Worm (Caenorhabditis elegans) whole organism, L4 larva: ENCODE results near the gene C49F5.5.

Experiments used
- F26F4.8 ChIP-seq: fragments of 200-800 bp; sonication (Bioruptor generic); conservative IDR thresholded peaks from 2 replicates; pipeline ENCODE4 v1.3.6; 2022; ENCODE audit warnings: missing genetic modification characterization, missing compliant biosample characterization
- F44E2.7 ChIP-seq: fragments of 200-800 bp; sonication (Bioruptor generic); IDR thresholded peaks from 2 replicates; pipeline ENCODE4 v2.1.2; 2022; ENCODE audit warnings: missing genetic modification characterization, missing compliant biosample characterization
- R02D3.7 ChIP-seq: fragments of 150-350 bp; sonication (generic microtip); optimal IDR thresholded peaks from 3 replicates; lab custom pipeline; 2014; ENCODE audit warnings: missing biosample characterization, missing genetic modification characterization
- Y5F2A.4 ChIP-seq: fragments of 200-800 bp; sonication (Bioruptor generic); optimal IDR thresholded peaks from 2 replicates; lab custom pipeline; 2018; ENCODE audit warnings: mild to moderate bottlenecking, missing genetic modification characterization, missing compliant biosample characterization
- arid-1 ChIP-seq: fragments of 200-800 bp; sonication (Bioruptor generic); conservative IDR thresholded peaks from 2 replicates; pipeline ENCODE4 v1.3.6; 2022; ENCODE audit warnings: missing genetic modification reagents, missing genetic modification characterization, missing compliant biosample characterization
- attf-4 ChIP-seq: sonication (generic microtip); optimal IDR thresholded peaks from 3 replicates; lab custom pipeline; 2017; ENCODE audit warnings: missing biosample characterization, missing genetic modification characterization
- ceh-44 ChIP-seq: fragments of 200-800 bp; sonication (Bioruptor generic); IDR thresholded peaks from 2 replicates; pipeline ENCODE4 v1.3.6; 2022; ENCODE audit warnings: missing genetic modification reagents, missing genetic modification characterization, missing compliant biosample characterization
- ctbp-1 ChIP-seq: fragments of 200-800 bp; sonication (Bioruptor generic); IDR thresholded peaks from 2 replicates; pipeline ENCODE4 v1.3.6; 2022; ENCODE audit warnings: missing genetic modification reagents, missing genetic modification characterization, missing compliant biosample characterization
- dmd-6 ChIP-seq: fragments of 200-800 bp; sonication (Bioruptor generic); IDR thresholded peaks from 2 replicates; pipeline ENCODE4 v1.3.6; 2022; ENCODE audit warnings: missing genetic modification reagents, missing genetic modification characterization, missing compliant biosample characterization
- dmd-9 ChIP-seq: fragments of 200-800 bp; sonication (Bioruptor generic); IDR thresholded peaks from 2 replicates; pipeline ENCODE4 v1.3.6; 2022; ENCODE audit warnings: missing genetic modification reagents, missing genetic modification characterization, missing compliant biosample characterization
- duxl-1 ChIP-seq: sonication (generic microtip); optimal IDR thresholded peaks from 2 replicates; lab custom pipeline; 2016; ENCODE audit warnings: mild to moderate bottlenecking, missing genetic modification characterization, moderate library complexity, missing compliant biosample characterization; ENCODE audit not compliant: poor library complexity
- egl-27 ChIP-seq: sonication (generic microtip); optimal IDR thresholded peaks from 3 replicates; lab custom pipeline; 2017; ENCODE audit warnings: missing biosample characterization, missing genetic modification reagents, missing genetic modification characterization
- fkh-10 ChIP-seq: fragments of 150-350 bp; optimal IDR thresholded peaks from 2 replicates; lab custom pipeline; 2014; ENCODE audit warnings: missing biosample characterization, missing genetic modification reagents, missing genetic modification characterization
- hif-1 ChIP-seq, 2 experiments: sonication (generic microtip); optimal IDR thresholded peaks; 2 replicates each; lab custom pipeline; 2016 to 2017; ENCODE audit warnings: missing compliant biosample characterization in 2 of 2, missing genetic modification characterization in 2 of 2, missing genetic modification reagents in 2 of 2, missing genotype in 2 of 2, mild to moderate bottlenecking in 1 of 2
- jun-1 ChIP-seq: fragments of 150-350 bp; optimal IDR thresholded peaks from 2 replicates; lab custom pipeline; 2014; ENCODE audit warnings: missing biosample characterization, missing genetic modification reagents, missing genetic modification characterization
- lin-15B ChIP-seq: fragments of 150-350 bp; sonication (generic microtip); optimal IDR thresholded peaks from 3 replicates; lab custom pipeline; 2014; ENCODE audit warnings: missing biosample characterization, missing genetic modification characterization
- lin-39 ChIP-seq: fragments of 150-350 bp; optimal IDR thresholded peaks from 2 replicates; lab custom pipeline; 2014; ENCODE audit warnings: missing biosample characterization, missing genetic modification reagents, missing genetic modification characterization
- lir-3 ChIP-seq: sonication (generic microtip); optimal IDR thresholded peaks from 2 replicates; lab custom pipeline; 2016; ENCODE audit warnings: mild to moderate bottlenecking, missing genetic modification characterization, missing compliant biosample characterization
- lsy-2 ChIP-seq, 2 experiments: fragments of 150-350 bp in 1 of 2; sonication (generic microtip) in 1 of 2; optimal IDR thresholded peaks; 2 replicates each; lab custom pipeline; 2014 to 2017; ENCODE audit warnings: missing biosample characterization in 2 of 2, missing genetic modification characterization in 2 of 2
- mes-2 ChIP-seq: sonication (generic microtip); optimal IDR thresholded peaks from 2 replicates; lab custom pipeline; 2016; ENCODE audit warnings: missing genotype, mild to moderate bottlenecking, missing genetic modification characterization, missing compliant biosample characterization; ENCODE audit not compliant: poor library complexity, severe bottlenecking
- nhr-10 ChIP-seq: fragments of 150-350 bp; optimal IDR thresholded peaks from 2 replicates; lab custom pipeline; 2014; ENCODE audit warnings: missing biosample characterization, missing genetic modification characterization
- nhr-237 ChIP-seq: sonication (generic microtip); optimal IDR thresholded peaks from 2 replicates; lab custom pipeline; 2017; ENCODE audit warnings: missing biosample characterization, missing genetic modification characterization
- nhr-42 ChIP-seq: fragments of 200-800 bp; sonication (Bioruptor generic); IDR thresholded peaks from 2 replicates; pipeline ENCODE4 v1.3.6; 2022; ENCODE audit warnings: missing genetic modification characterization, missing compliant biosample characterization
- nhr-48 ChIP-seq: sonication (generic microtip); optimal IDR thresholded peaks from 2 replicates; lab custom pipeline; 2016; ENCODE audit warnings: mild to moderate bottlenecking, missing genetic modification characterization, missing compliant biosample characterization
- rbr-2 ChIP-seq: sonication (generic microtip); optimal IDR thresholded peaks from 2 replicates; lab custom pipeline; 2016; ENCODE audit warnings: missing genotype, missing genetic modification characterization, missing compliant biosample characterization
- skn-1 ChIP-seq: fragments of 150-350 bp; optimal IDR thresholded peaks from 2 replicates; lab custom pipeline; 2014; ENCODE audit warnings: missing biosample characterization, missing genetic modification characterization
- spr-1 ChIP-seq: sonication (generic microtip); optimal IDR thresholded peaks from 2 replicates; lab custom pipeline; 2016; ENCODE audit warnings: mild to moderate bottlenecking, missing genetic modification characterization, missing compliant biosample characterization
- spr-3 ChIP-seq: fragments of 200-800 bp; sonication (Bioruptor generic); optimal IDR thresholded peaks from 2 replicates; lab custom pipeline; 2018; ENCODE audit warnings: mild to moderate bottlenecking, missing genetic modification characterization, missing compliant biosample characterization
- tag-97 ChIP-seq: fragments of 200-800 bp; sonication (Bioruptor generic); IDR thresholded peaks from 2 replicates; pipeline ENCODE4 v1.3.6; 2022; ENCODE audit warnings: missing genetic modification characterization, missing compliant biosample characterization
- unc-62 ChIP-seq, 3 experiments: fragments of 150-350 bp in 1 of 3; sonication (generic microtip); optimal IDR thresholded peaks in 2 of 3; peaks in 1 of 3; 1 replicate in 1 of 3; 2 replicates in 2 of 3; lab custom pipeline; 2014 to 2017; ENCODE audit warnings: missing biosample characterization in 3 of 3, missing genetic modification characterization in 3 of 3, missing genetic modification reagents in 3 of 3, missing genotype in 1 of 3
- zfp-3 ChIP-seq: fragments of 200-800 bp; sonication (Bioruptor generic); conservative IDR thresholded peaks from 2 replicates; pipeline ENCODE4 v1.3.6; 2022; ENCODE audit warnings: missing genetic modification reagents, missing genetic modification characterization, missing compliant biosample characterization
- ztf-11 ChIP-seq: fragments of 150-350 bp; optimal IDR thresholded peaks from 2 replicates; lab custom pipeline; 2014; ENCODE audit warnings: missing biosample characterization, missing genetic modification characterization

The C49F5.5 gene

ce11 chrX:12017908-12018479 is 32.0 kb downstream of the C49F5.5 start, which contains the start of the genes nmat-1 and ucr-2.1 (continued):
- TF ChIP-seq lir-3 (tag; lab: Kevin White, UChicago) = no peak
- TF ChIP-seq lin-39 (tag; lab: Kevin White, UChicago) = no peak
- no peak for TF ChIP-seq attf-4 (tag; lab: Kevin White, UChicago)
- TF ChIP-seq lsy-2 (tag; optimal IDR thresholded peaks at IDR 0.05; lab: Kevin White, UChicago) = peak in 1 of 2 experiments; percentile 75
- TF ChIP-seq nhr-42 = no peak
- no peak for TF ChIP-seq egl-27 (tag; lab: Kevin White, UChicago)
- TF ChIP-seq rbr-2 = peak; percentile 79
- TF ChIP-seq nhr-10 (tag; lab: Kevin White, UChicago) = no peak
- TF ChIP-seq mes-2 (tag; lab: Kevin White, UChicago) = peak; percentile 94
- 0 out of 2 replicates have a peak, but pooled peaks have one; percentile 35 for TF ChIP-seq zfp-3
- no peak for TF ChIP-seq fkh-10 (GFP tag; lab: Kevin White, UChicago)
- no peak for TF ChIP-seq ceh-44 (GFP tag; lab: Robert Waterston, UW)
- no peak for TF ChIP-seq skn-1
- TF ChIP-seq R02D3.7 = no peak
- peak; percentile 62 for TF ChIP-seq spr-1 (tag; lab: Kevin White, UChicago)
- TF ChIP-seq arid-1 (GFP tag; lab: Robert Waterston, UW) = 0 out of 2 replicates have a peak, but pooled peaks have one; percentile 22
- TF ChIP-seq ctbp-1 (GFP tag; lab: Robert Waterston, UW) = no peak
- TF ChIP-seq duxl-1 (tag; lab: Kevin White, UChicago) = peak; percentile 77
- TF ChIP-seq Y5F2A.4 = no peak
- TF ChIP-seq F26F4.8 (GFP tag; lab: Robert Waterston, UW) = no peak
- no peak for TF ChIP-seq tag-97 (GFP tag; lab: Robert Waterston, UW)
- TF ChIP-seq spr-3 = peak; percentile 30
- no peak for TF ChIP-seq jun-1
- TF ChIP-seq dmd-9 (GFP tag; lab: Robert Waterston, UW) = no peak
- peak; percentile 37 to 94 for TF ChIP-seq hif-1 (tag; optimal IDR thresholded peaks at IDR 0.05; lab: Kevin White, UChicago)

ce11 chrX:12021446-12021845 is 35.5 kb downstream of the C49F5.5 start:
- TF ChIP-seq F44E2.7 (GFP tag; lab: Robert Waterston, UW) = 0 out of 2 replicates have a peak, but pooled peaks have one; percentile 16
- TF ChIP-seq ztf-11 (tag; lab: Kevin White, UChicago) = no peak
- TF ChIP-seq nhr-237 (tag; lab: Kevin White, UChicago) = no peak
- TF ChIP-seq dmd-6 (GFP tag; lab: Robert Waterston, UW) = 0 out of 2 replicates have a peak, but pooled peaks have one; percentile 18
- TF ChIP-seq lin-15B (tag; lab: Kevin White, UChicago) = no peak
- TF ChIP-seq fkh-10 (GFP tag; lab: Kevin White, UChicago) = peak; percentile 36
- TF ChIP-seq, all 104 proteins: peak for 3

ce11 chrX:12022496-12022895 is 36.5 kb downstream of the C49F5.5 start:
- TF ChIP-seq skn-1 (no peak), unc-62 (GFP tag; optimal IDR thresholded peaks at IDR 0.05 in 1 of 2; lab: Kevin White, UChicago) (peak in 1 of 2 experiments; percentile 27), unc-62 (tag; optimal IDR thresholded peaks at IDR 0.05; lab: Kevin White, UChicago) (no peak)

- TF ChIP-seq nhr-48 (tag; lab: Kevin White, UChicago) (no peak), fkh-10 (GFP tag; lab: Kevin White, UChicago) (peak; percentile 67)
Measured at ce11 chrX:12025070-12025789, 39.2 kb downstream of the C49F5.5 start, which contains the start of gene B0198.2. B0198.2 (plus strand) TSS chrX:12025739.
